Worm (Caenorhabditis elegans) whole organism, dauer: Measurements from ENCODE around the gene erfa-1.

Experiments
- unc-62 ChIP-seq: sonication (generic microtip); optimal IDR thresholded peaks from 2 replicates; lab custom pipeline; 2017; ENCODE audit warnings: missing biosample characterization, missing genetic modification reagents, missing genetic modification characterization

The erfa-1 gene

ce11 chrV:6433446-6434178 is at the start of gene erfa-1, which contains the start of gene gad-1:
Gene erfa-1 (plus strand): TSS chrV:6434128.
Gene gad-1 (minus strand): TSS chrV:6433496.
- TF ChIP-seq unc-62 (GFP tag; lab: Kevin White, UChicago) = no peak

ce11 chrV:6385677-6386276 is 48.2 kb upstream of the erfa-1 start:
- no peak for TF ChIP-seq unc-62 (GFP tag; lab: Kevin White, UChicago)

- TF ChIP-seq unc-62 (GFP tag; lab: Kevin White, UChicago) = no peak
Measured at ce11 chrV:6389634-6390033, 44.3 kb upstream of the erfa-1 start, which contains the start of gene F57F4.2. Gene F57F4.2 (minus strand): TSS chrV:6389734.

ce11 chrV:6390163-6390562 is 43.8 kb upstream of the erfa-1 start, which contains the start of gene F57F4.1:
Gene F57F4.1 (plus strand): TSS chrV:6390463.
- no peak for TF ChIP-seq unc-62 (GFP tag; lab: Kevin White, UChicago)

- no peak for TF ChIP-seq unc-62 (GFP tag; lab: Kevin White, UChicago)
Measured at ce11 chrV:6398922-6399321, 35.0 kb upstream of the erfa-1 start.

ce11 chrV:6399831-6400230 is 34.1 kb upstream of the erfa-1 start, which contains the start of gene gfi-1:
Gene gfi-1 (minus strand): TSS chrV:6399931.
- TF ChIP-seq unc-62 (GFP tag; lab: Kevin White, UChicago) = no peak

ce11 chrV:6400528-6400927 is 33.4 kb upstream of the erfa-1 start:
- no peak for TF ChIP-seq unc-62 (GFP tag; lab: Kevin White, UChicago)

- TF ChIP-seq unc-62 (GFP tag; lab: Kevin White, UChicago) = no peak
Measured at ce11 chrV:6400950-6401551, 32.9 kb upstream of the erfa-1 start.

ce11 chrV:6407587-6407986 is 26.3 kb upstream of the erfa-1 start:
- no peak for TF ChIP-seq unc-62 (GFP tag; lab: Kevin White, UChicago)

ce11 chrV:6408733-6409227 is 25.1 kb upstream of the erfa-1 start, which contains the start of gene bcf-1:
Gene bcf-1 (minus strand): TSS chrV:6408783.
- no peak for TF ChIP-seq unc-62 (GFP tag; lab: Kevin White, UChicago)

ce11 chrV:6411161-6411560 is 22.8 kb upstream of the erfa-1 start:
- TF ChIP-seq unc-62 (GFP tag; lab: Kevin White, UChicago) = no peak

- no peak for TF ChIP-seq unc-62 (GFP tag; lab: Kevin White, UChicago)
Measured at ce11 chrV:6413057-6413456, 20.9 kb upstream of the erfa-1 start.

ce11 chrV:6414469-6414868 is 19.5 kb upstream of the erfa-1 start:
- no peak for TF ChIP-seq unc-62 (GFP tag; lab: Kevin White, UChicago)

ce11 chrV:6414985-6415384 is 18.9 kb upstream of the erfa-1 start, which contains the start of gene cht-6:
Gene cht-6 (plus strand): TSS chrV:6414993.
- no peak for TF ChIP-seq unc-62 (GFP tag; lab: Kevin White, UChicago)

ce11 chrV:6424055-6424454 is 9.9 kb upstream of the erfa-1 start, which contains the start of gene urb-1:
Gene urb-1 (minus strand): TSS chrV:6424155.
- TF ChIP-seq unc-62 (GFP tag; lab: Kevin White, UChicago) = no peak

- no peak for TF ChIP-seq unc-62 (GFP tag; lab: Kevin White, UChicago)
Measured at ce11 chrV:6425927-6426326, 8.0 kb upstream of the erfa-1 start, which contains the start of gene T05H4.11. Gene T05H4.11 (minus strand): TSS chrV:6426261.
